Fruit fly (Drosophila melanogaster) whole organism: ENCODE results near the gene CG11241.

Experiments used
- CG8478 ChIP-seq: fragments of >200 bp; optimal IDR thresholded peaks from 2 replicates; lab custom pipeline; 2018; ENCODE audit warnings: inconsistent platforms
- Dll ChIP-seq: fragments of >200 bp; optimal IDR thresholded peaks from 2 replicates; lab custom pipeline; 2017
- EcR ChIP-seq, 2 experiments: fragments of >200 bp; optimal IDR thresholded peaks; 2 replicates each; lab custom pipeline; 2017; ENCODE audit warnings: missing biosample characterization in 2 of 2, missing genetic modification characterization in 2 of 2, missing genetic modification reagents in 2 of 2
- pan ChIP-seq: fragments of >200 bp; optimal IDR thresholded peaks from 2 replicates; lab custom pipeline; 2017
- psq ChIP-seq: fragments of >200 bp; optimal IDR thresholded peaks from 2 replicates; lab custom pipeline; 2017
- usp ChIP-seq: fragments of >200 bp; optimal IDR thresholded peaks from 2 replicates; lab custom pipeline; 2017; ENCODE audit warnings: missing biosample characterization, missing genetic modification characterization, mixed read lengths

dm6 chr3L:22717137-22717767 lies 21.0 kb downstream of the CG11241 start, which contains the start of the genes ArfGAP3 and CG32452:
- TF ChIP-seq psq (lab: Kevin White, UChicago) (no peak), pan (lab: Kevin White, UChicago) (no peak), EcR (GFP tag; optimal IDR thresholded peaks at IDR 0.05; lab: Kevin White, UChicago) (no peak), CG8478 (lab: Kevin White, UChicago) (no peak), usp (GFP tag; lab: Kevin White, UChicago) (no peak), Dll (no peak)
